Worm (Caenorhabditis elegans) whole organism, L1 larva: ENCODE data around the gene cku-70.

Experiments used
- C16A3.4 ChIP-seq: fragments of 150-350 bp; optimal IDR thresholded peaks from 2 replicates; lab custom pipeline; 2014; ENCODE audit warnings: missing biosample characterization, missing genetic modification characterization
- F16B12.6 ChIP-seq: fragments of 150-350 bp; optimal IDR thresholded peaks from 2 replicates; lab custom pipeline; 2014; ENCODE audit warnings: missing biosample characterization, missing genetic modification characterization
- ama-1 ChIP-seq: fragments of 150-350 bp; optimal IDR thresholded peaks from 2 replicates; lab custom pipeline; 2014
- ceh-8 ChIP-seq: fragments of 200-800 bp; sonication (Bioruptor generic); optimal IDR thresholded peaks from 2 replicates; lab custom pipeline; 2018; ENCODE audit warnings: mild to moderate bottlenecking, missing genetic modification characterization, moderate library complexity, missing compliant biosample characterization
- ceh-82 ChIP-seq, 3 experiments: fragments of 150-350 bp in 1 of 3; sonication (generic microtip) in 2 of 3; optimal IDR thresholded peaks; 2 replicates each; lab custom pipeline; 2014 to 2017; ENCODE audit warnings: missing biosample characterization in 3 of 3, missing genetic modification characterization in 3 of 3
- ces-1 ChIP-seq: fragments of 150-350 bp; optimal IDR thresholded peaks from 2 replicates; lab custom pipeline; 2014; ENCODE audit warnings: missing biosample characterization, missing genetic modification reagents, missing genetic modification characterization
- dpl-1 ChIP-seq, 3 experiments: fragments of 150-350 bp in 2 of 3; sonication (generic microtip) in 1 of 3; optimal IDR thresholded peaks; 2 replicates each; lab custom pipeline; 2014 to 2017; ENCODE audit warnings: missing biosample characterization in 3 of 3, missing genetic modification characterization in 3 of 3, missing genetic modification reagents in 3 of 3
- efl-1 ChIP-seq, 4 experiments: fragments of 150-350 bp; optimal IDR thresholded peaks in 3 of 4; peaks in 1 of 4; 1 replicate in 1 of 4; 2 replicates in 3 of 4; lab custom pipeline; 2014; ENCODE audit warnings: missing biosample characterization in 2 of 4, missing genetic modification characterization in 2 of 4, missing genetic modification reagents in 2 of 4
- efl-3 ChIP-seq: fragments of 200-800 bp; sonication (Bioruptor generic); optimal IDR thresholded peaks from 2 replicates; lab custom pipeline; 2018; ENCODE audit warnings: mild to moderate bottlenecking, missing genetic modification characterization, missing compliant biosample characterization
- ets-5 ChIP-seq: fragments of 200-800 bp; sonication (Bioruptor generic); IDR thresholded peaks from 2 replicates; pipeline ENCODE4 v1.3.6; 2022; ENCODE audit warnings: missing genetic modification characterization, missing compliant biosample characterization
- fos-1 ChIP-seq: fragments of 150-350 bp; optimal IDR thresholded peaks from 2 replicates; lab custom pipeline; 2014; ENCODE audit warnings: missing biosample characterization, missing genetic modification characterization
- grh-1 ChIP-seq: fragments of 200-800 bp; sonication (Bioruptor generic); IDR thresholded peaks from 2 replicates; pipeline ENCODE4 v1.3.6; 2022; ENCODE audit warnings: missing genetic modification reagents, missing genetic modification characterization, missing compliant biosample characterization
- lin-13 ChIP-seq: fragments of 150-350 bp; optimal IDR thresholded peaks from 2 replicates; lab custom pipeline; 2014; ENCODE audit warnings: missing biosample characterization, missing genetic modification reagents, missing genetic modification characterization
- lin-14 ChIP-seq: fragments of 200-800 bp; sonication (Bioruptor generic); optimal IDR thresholded peaks from 2 replicates; lab custom pipeline; 2018; ENCODE audit warnings: mild to moderate bottlenecking, missing genetic modification characterization, moderate library complexity, missing compliant biosample characterization
- lin-15B ChIP-seq: fragments of 150-350 bp; sonication (generic microtip); optimal IDR thresholded peaks from 3 replicates; lab custom pipeline; 2014; ENCODE audit warnings: missing biosample characterization, missing genetic modification characterization
- lin-39 ChIP-seq: fragments of 150-350 bp; optimal IDR thresholded peaks from 2 replicates; lab custom pipeline; 2014; ENCODE audit warnings: missing biosample characterization, missing genetic modification reagents, missing genetic modification characterization
- mab-9 ChIP-seq: fragments of 200-800 bp; sonication (Bioruptor generic); IDR thresholded peaks from 2 replicates; pipeline ENCODE4 v1.3.6; 2022; ENCODE audit warnings: missing genetic modification reagents, missing genetic modification characterization, missing compliant biosample characterization
- mdl-1 ChIP-seq, 2 experiments: fragments of 150-350 bp; optimal IDR thresholded peaks; 2 replicates each; lab custom pipeline; 2014 to 2017; ENCODE audit warnings: missing biosample characterization in 2 of 2, missing genetic modification characterization in 2 of 2, inconsistent platforms in 1 of 2
- mef-2 ChIP-seq: fragments of 150-350 bp; optimal IDR thresholded peaks from 2 replicates; lab custom pipeline; 2014; ENCODE audit warnings: missing biosample characterization, missing genetic modification characterization
- nhr-11 ChIP-seq: fragments of 150-350 bp; optimal IDR thresholded peaks from 2 replicates; lab custom pipeline; 2014; ENCODE audit warnings: missing biosample characterization, missing genetic modification characterization
- nhr-19 ChIP-seq: fragments of 200-800 bp; sonication (Bioruptor generic); conservative IDR thresholded peaks from 2 replicates; pipeline ENCODE4 v1.3.6; 2022; ENCODE audit warnings: missing genetic modification characterization, missing compliant biosample characterization
- nhr-20 ChIP-seq: sonication (generic microtip); optimal IDR thresholded peaks from 2 replicates; lab custom pipeline; 2016; ENCODE audit warnings: mild to moderate bottlenecking, missing genetic modification characterization, missing compliant biosample characterization
- nhr-237 ChIP-seq: fragments of 150-350 bp; optimal IDR thresholded peaks from 2 replicates; lab custom pipeline; 2014; ENCODE audit warnings: missing biosample characterization, missing genetic modification characterization
- nhr-47 ChIP-seq: sonication (generic microtip); optimal IDR thresholded peaks from 2 replicates; lab custom pipeline; 2016; ENCODE audit warnings: mild to moderate bottlenecking, missing genetic modification characterization, moderate library complexity, missing compliant biosample characterization
- nhr-76 ChIP-seq: sonication (generic microtip); optimal IDR thresholded peaks from 2 replicates; lab custom pipeline; 2017; ENCODE audit warnings: missing biosample characterization, missing genetic modification characterization
- nhr-85 ChIP-seq: sonication (generic microtip); peaks from one replicate; lab custom pipeline; 2016; ENCODE audit warnings: missing genetic modification characterization, inconsistent platforms, missing compliant biosample characterization
- pag-3 ChIP-seq: sonication (generic microtip); optimal IDR thresholded peaks from 2 replicates; lab custom pipeline; 2017; ENCODE audit warnings: missing genetic modification characterization, mild to moderate bottlenecking, missing compliant biosample characterization, antibody characterized with exemption, borderline replicate concordance; ENCODE audit not compliant: insufficient read depth
- rnt-1 ChIP-seq: sonication (generic microtip); optimal IDR thresholded peaks from 2 replicates; lab custom pipeline; 2016; ENCODE audit warnings: mild to moderate bottlenecking, missing genetic modification characterization, moderate library complexity, missing compliant biosample characterization
- skn-1 ChIP-seq: fragments of 150-350 bp; optimal IDR thresholded peaks from 2 replicates; lab custom pipeline; 2014; ENCODE audit warnings: missing biosample characterization, missing genetic modification characterization
- snpc-4 ChIP-seq: fragments of 150-350 bp; optimal IDR thresholded peaks from 2 replicates; lab custom pipeline; 2014; ENCODE audit warnings: missing biosample characterization, missing genetic modification characterization
- sox-4 ChIP-seq: sonication (generic microtip); optimal IDR thresholded peaks from 2 replicates; lab custom pipeline; 2016; ENCODE audit warnings: missing genetic modification characterization, missing compliant biosample characterization
- sptf-1 ChIP-seq: fragments of 150-350 bp; optimal IDR thresholded peaks from 2 replicates; lab custom pipeline; 2014; ENCODE audit warnings: missing biosample characterization, missing genetic modification characterization
- tbx-2 ChIP-seq: sonication (generic microtip); optimal IDR thresholded peaks from 2 replicates; lab custom pipeline; 2016; ENCODE audit warnings: missing genetic modification characterization, missing compliant biosample characterization
- tlp-1 ChIP-seq: fragments of 150-350 bp; optimal IDR thresholded peaks from 2 replicates; lab custom pipeline; 2014; ENCODE audit warnings: missing biosample characterization, missing genetic modification characterization
- unc-62 ChIP-seq: fragments of 150-350 bp; optimal IDR thresholded peaks from 2 replicates; lab custom pipeline; 2014; ENCODE audit warnings: missing biosample characterization, missing genetic modification reagents, missing genetic modification characterization
- vab-15 ChIP-seq: sonication (generic microtip); optimal IDR thresholded peaks from 2 replicates; lab custom pipeline; 2017; ENCODE audit warnings: missing genotype, mild to moderate bottlenecking, missing genetic modification characterization, missing compliant biosample characterization
- xbp-1 ChIP-seq: sonication (generic microtip); optimal IDR thresholded peaks from 2 replicates; lab custom pipeline; 2016; ENCODE audit warnings: missing genetic modification characterization, missing compliant biosample characterization
- ztf-4 ChIP-seq: fragments of 150-350 bp; optimal IDR thresholded peaks from 2 replicates; lab custom pipeline; 2014; ENCODE audit warnings: missing biosample characterization, missing genetic modification characterization

Gene cku-70

ce11 chrIII:11141791-11142490 lies 12.7 kb upstream of the cku-70 start, which contains the start of the genes Y47D3A.1 and pola-1 (continued):
- TF ChIP-seq xbp-1 (peak; percentile 66), grh-1 (GFP tag; lab: Robert Waterston, UW) (0 out of 2 replicates have a peak, but pooled peaks have one; percentile 12), efl-3 (no peak), ets-5 (GFP tag; lab: Robert Waterston, UW) (no peak), lin-14 (GFP tag; lab: Kevin White, UChicago) (no peak), mdl-1 (tag; optimal IDR thresholded peaks at IDR 0.05; lab: Kevin White, UChicago) (peak in 1 of 2 experiments; percentile 68), ztf-4 (no peak), ama-1 (lab: Kevin White, UChicago) (no peak), vab-15 (tag; lab: Kevin White, UChicago) (peak; percentile 36), ceh-82 (tag; optimal IDR thresholded peaks at IDR 0.05; lab: Kevin White, UChicago) (peak; percentile 58 to 94 (median 86)), fos-1 (tag; lab: Kevin White, UChicago) (peak; percentile 71), tlp-1 (tag; lab: Kevin White, UChicago) (no peak), sox-4 (tag; lab: Kevin White, UChicago) (peak; percentile 31), C16A3.4 (tag; lab: Kevin White, UChicago) (peak; percentile 90), F16B12.6 (tag; lab: Kevin White, UChicago) (peak; percentile 67)

- TF ChIP-seq mab-9 (no peak), fos-1 (tag; lab: Kevin White, UChicago) (no peak), tlp-1 (tag; lab: Kevin White, UChicago) (no peak), efl-3 (no peak), rnt-1 (tag; lab: Kevin White, UChicago) (no peak), ztf-4 (no peak)
- TF ChIP-seq, all 84 proteins: peak for 0
Observed at ce11 chrIII:11142908-11143307, 11.7 kb upstream of the cku-70 start.

- TF ChIP-seq nhr-19 (GFP tag; lab: Robert Waterston, UW) (no peak), efl-1 (optimal IDR thresholded peaks at IDR 0.05; lab: Kevin White, UChicago) (peak in 1 of 2 experiments; percentile 4), efl-1 (GFP tag; optimal IDR thresholded peaks at IDR 0.05 in 1 of 2; lab: Kevin White, UChicago) (peak in 1 of 2 experiments; percentile 12), tbx-2 (tag; lab: Kevin White, UChicago) (no peak), mef-2 (tag; lab: Kevin White, UChicago) (no peak), vab-15 (tag; lab: Kevin White, UChicago) (no peak), C16A3.4 (tag; lab: Kevin White, UChicago) (no peak), ceh-8 (GFP tag; lab: Kevin White, UChicago) (no peak), dpl-1 (GFP tag; optimal IDR thresholded peaks at IDR 0.05; lab: Kevin White, UChicago) (peak in 1 of 3 experiments; percentile 12), sox-4 (tag; lab: Kevin White, UChicago) (no peak), sptf-1 (tag; lab: Kevin White, UChicago) (no peak), skn-1 (peak; percentile 60), lin-39 (tag; lab: Kevin White, UChicago) (no peak), snpc-4 (no peak), ces-1 (no peak), nhr-47 (tag; lab: Kevin White, UChicago) (no peak), unc-62 (GFP tag; lab: Kevin White, UChicago) (no peak), nhr-11 (no peak)
Observed at ce11 chrIII:11149254-11149876, 5.3 kb upstream of the cku-70 start.

ce11 chrIII:11157099-11157498 lies 2.5 kb downstream of the cku-70 start, which contains the start of gene Y47D3A.31:
Gene Y47D3A.31, minus strand, starts transcription at chrIII:11157199.
- TF ChIP-seq nhr-237 (tag; lab: Kevin White, UChicago) = no peak
- no peak for TF ChIP-seq lin-13
- no peak for TF ChIP-seq nhr-20 (tag; lab: Kevin White, UChicago)
- no peak for TF ChIP-seq lin-15B (tag; lab: Kevin White, UChicago)
- TF ChIP-seq pag-3 = no peak
- TF ChIP-seq nhr-76 (tag; lab: Kevin White, UChicago) = no peak
- TF ChIP-seq ztf-4 = no peak
- no peak for TF ChIP-seq nhr-85 (tag; lab: Kevin White, UChicago)
